Worm (Caenorhabditis elegans) whole organism, L3 larva: ENCODE measurements around the gene lips-7.

ENCODE experiments used
- R02D3.7 ChIP-seq: fragments of 150-350 bp; optimal IDR thresholded peaks from 2 replicates; lab custom pipeline; 2014; ENCODE audit warnings: missing biosample characterization, missing genetic modification characterization
- ZK546.5 ChIP-seq: sonication (generic microtip); optimal IDR thresholded peaks from 2 replicates; lab custom pipeline; 2017; ENCODE audit warnings: missing biosample characterization, missing genetic modification characterization
- ceh-16 ChIP-seq: sonication (generic microtip); optimal IDR thresholded peaks from 2 replicates; lab custom pipeline; 2017; ENCODE audit warnings: missing biosample characterization, missing genetic modification characterization
- ceh-82 ChIP-seq: fragments of 150-350 bp; optimal IDR thresholded peaks from 2 replicates; lab custom pipeline; 2014; ENCODE audit warnings: missing biosample characterization, missing genetic modification characterization
- ceh-9 ChIP-seq: sonication (generic microtip); optimal IDR thresholded peaks from 2 replicates; lab custom pipeline; 2018; ENCODE audit warnings: missing biosample characterization, missing genetic modification characterization
- jun-1 ChIP-seq: fragments of 150-350 bp; optimal IDR thresholded peaks from 2 replicates; lab custom pipeline; 2014; ENCODE audit warnings: missing biosample characterization, missing genetic modification reagents, missing genetic modification characterization
- lin-39 ChIP-seq: fragments of 150-350 bp; optimal IDR thresholded peaks from 2 replicates; lab custom pipeline; 2018; ENCODE audit warnings: missing biosample characterization, missing genetic modification reagents, missing genetic modification characterization
- mdl-1 ChIP-seq: fragments of 150-350 bp; optimal IDR thresholded peaks from 2 replicates; lab custom pipeline; 2014; ENCODE audit warnings: missing biosample characterization, missing genetic modification characterization
- nhr-11 ChIP-seq: fragments of 150-350 bp; optimal IDR thresholded peaks from 2 replicates; lab custom pipeline; 2014; ENCODE audit warnings: missing biosample characterization, missing genetic modification characterization
- skn-1 ChIP-seq: fragments of 150-350 bp; optimal IDR thresholded peaks from 2 replicates; lab custom pipeline; 2014; ENCODE audit warnings: missing biosample characterization, missing genetic modification characterization
- snpc-4 ChIP-seq: fragments of 150-350 bp; optimal IDR thresholded peaks from 2 replicates; lab custom pipeline; 2014; ENCODE audit warnings: missing biosample characterization, missing genetic modification characterization
- tbx-2 ChIP-seq: sonication (generic microtip); optimal IDR thresholded peaks from 2 replicates; lab custom pipeline; 2016; ENCODE audit warnings: mild to moderate bottlenecking, missing genetic modification characterization, missing compliant biosample characterization
- zag-1 ChIP-seq: fragments of 150-350 bp; optimal IDR thresholded peaks from 2 replicates; lab custom pipeline; 2014; ENCODE audit warnings: missing biosample characterization, missing genetic modification characterization
- ztf-11 ChIP-seq: fragments of 150-350 bp; optimal IDR thresholded peaks from 2 replicates; lab custom pipeline; 2014; ENCODE audit warnings: missing biosample characterization, missing genetic modification characterization

- TF ChIP-seq skn-1 (tag; lab: Kevin White, UChicago), result no peak
- no peak for TF ChIP-seq nhr-11
- TF ChIP-seq ceh-16 (tag; lab: Kevin White, UChicago), result no peak
- no peak for TF ChIP-seq ztf-11 (tag; lab: Kevin White, UChicago)
- no peak for TF ChIP-seq ZK546.5 (tag; lab: Kevin White, UChicago)
- no peak for TF ChIP-seq jun-1
- no peak for TF ChIP-seq mdl-1 (tag; lab: Kevin White, UChicago)
- no peak for TF ChIP-seq zag-1 (tag; lab: Kevin White, UChicago)
- peak; percentile 19 for TF ChIP-seq ceh-82 (tag; lab: Kevin White, UChicago)
- no peak for TF ChIP-seq R02D3.7 (tag; lab: Kevin White, UChicago)
- no peak for TF ChIP-seq snpc-4 (tag; lab: Kevin White, UChicago)
- TF ChIP-seq lin-39 (tag; lab: Kevin White, UChicago), result no peak
- TF ChIP-seq tbx-2 (tag; lab: Kevin White, UChicago), result no peak
- no peak for TF ChIP-seq ceh-9 (tag; lab: Kevin White, UChicago)
Observed at ce11 chrII:506069-506468, 45.6 kb upstream of the lips-7 start.
